Worm (Caenorhabditis elegans): ENCODE measurements around the gene C23G10.5.

DNA sequence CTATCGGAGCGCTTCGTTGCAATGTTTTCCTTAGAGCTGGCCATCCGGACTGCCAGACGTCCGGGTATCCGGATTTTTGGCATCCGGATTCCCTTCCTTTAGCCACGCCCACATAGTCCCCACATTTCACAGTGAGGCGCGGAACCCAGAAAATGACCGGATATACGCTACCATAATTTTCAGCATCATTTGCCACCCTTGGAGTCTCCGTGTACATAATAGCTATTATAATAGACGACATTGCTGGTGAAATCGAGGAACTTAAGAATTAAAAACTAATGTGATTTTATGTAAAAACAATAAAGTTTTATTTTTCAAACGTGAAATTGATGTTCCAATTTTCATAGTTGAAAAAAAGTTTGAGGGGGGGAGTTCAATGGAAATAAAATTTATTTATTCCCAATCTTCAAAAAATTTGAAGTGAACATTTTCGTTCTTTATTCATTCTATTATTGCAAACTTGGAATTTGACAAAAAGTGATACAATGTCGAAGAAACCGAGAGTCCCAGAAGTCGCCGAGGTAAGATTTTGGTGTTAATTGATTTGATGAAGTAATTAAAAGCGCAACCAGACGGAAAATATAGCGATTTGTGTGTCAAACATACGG is 19.4 kb downstream of the C23G10.5 start:
- TF ChIP-seq ama-1 (optimal IDR thresholded peaks at IDR 0.05) = no peak
- TF ChIP-seq sea-2 (GFP tag; optimal IDR thresholded peaks at IDR 0.05) = no peak
- TF ChIP-seq nhr-11 (tag; optimal IDR thresholded peaks at IDR 0.05) = no peak
- TF ChIP-seq ztf-11 (tag; optimal IDR thresholded peaks at IDR 0.05) = no peak
- no peak for TF ChIP-seq nhr-77 (tag; optimal IDR thresholded peaks at IDR 0.05)
- TF ChIP-seq lsy-12 (tag; optimal IDR thresholded peaks at IDR 0.05) = no peak
- TF ChIP-seq elt-3 (tag; optimal IDR thresholded peaks at IDR 0.05) = no peak
- no peak for TF ChIP-seq pha-4 (tag; optimal IDR thresholded peaks at IDR 0.05)

Data from whole organism, L3 larva.